Worm (Caenorhabditis elegans) whole organism, midembryonic: Measurements from ENCODE around the gene F41G3.3.

Source experiments
- T22C8.4 ChIP-seq: fragments of 200-800 bp; sonication (Bioruptor generic); IDR thresholded peaks from 2 replicates; pipeline ENCODE4 v1.3.6; 2022; ENCODE audit warnings: missing genetic modification characterization, missing compliant biosample characterization
- cog-1 ChIP-seq: sonication (generic microtip); optimal IDR thresholded peaks from 2 replicates; lab custom pipeline; 2016; ENCODE audit warnings: missing genetic modification characterization, missing compliant biosample characterization
- flt-1 ChIP-seq: fragments of 200-800 bp; sonication (Bioruptor generic); IDR thresholded peaks from 2 replicates; pipeline ENCODE4 v1.3.6; 2022; ENCODE audit warnings: missing genetic modification characterization, missing compliant biosample characterization
- klf-2 ChIP-seq: fragments of 200-800 bp; sonication (Bioruptor generic); conservative IDR thresholded peaks from 2 replicates; pipeline ENCODE4 v1.3.6; 2022; ENCODE audit warnings: missing genetic modification reagents, missing genetic modification characterization, missing compliant biosample characterization
- med-1 ChIP-seq: sonication (generic microtip); optimal IDR thresholded peaks from 2 replicates; lab custom pipeline; 2017; ENCODE audit warnings: missing genetic modification characterization, mild to moderate bottlenecking, missing compliant biosample characterization, antibody characterized with exemption, missing genetic modification reagents; ENCODE audit not compliant: insufficient read depth
- ref-1 ChIP-seq: fragments of 200-800 bp; sonication (Bioruptor generic); conservative IDR thresholded peaks from 2 replicates; pipeline ENCODE4 v1.3.6; 2022; ENCODE audit warnings: missing genetic modification reagents, missing genetic modification characterization, missing compliant biosample characterization
- tab-1 ChIP-seq: fragments of 200-800 bp; sonication (Bioruptor generic); IDR thresholded peaks from 2 replicates; pipeline ENCODE4 v1.3.6; 2022; ENCODE audit warnings: missing genetic modification characterization, missing compliant biosample characterization
- ztf-23 ChIP-seq: fragments of 200-800 bp; sonication (Bioruptor generic); IDR thresholded peaks from 2 replicates; pipeline ENCODE4 v1.3.6; 2022; ENCODE audit warnings: missing genetic modification reagents, missing genetic modification characterization, missing compliant biosample characterization
- ztf-29 ChIP-seq: fragments of 200-800 bp; sonication (Bioruptor generic); IDR thresholded peaks from 2 replicates; pipeline ENCODE4 v1.3.6; 2022; ENCODE audit warnings: missing genetic modification reagents, missing genetic modification characterization, missing compliant biosample characterization

Gene F41G3.3

ce11 chrII:6713832-6714342 lies 42.4 kb upstream of the F41G3.3 start, which contains the start of gene dpy-2:
dpy-2 (plus strand) TSS chrII:6714292.
- TF ChIP-seq cog-1 (tag; lab: Kevin White, UChicago) (no peak), klf-2 (no peak), med-1 (no peak), ztf-29 (GFP tag; lab: Robert Waterston, UW) (no peak), flt-1 (GFP tag; lab: Robert Waterston, UW) (no peak), ztf-23 (GFP tag; lab: Robert Waterston, UW) (no peak), tab-1 (GFP tag; lab: Robert Waterston, UW) (no peak), ref-1 (GFP tag; lab: Robert Waterston, UW) (no peak), T22C8.4 (GFP tag; lab: Robert Waterston, UW) (no peak)

- no peak for TF ChIP-seq ref-1 (GFP tag; lab: Robert Waterston, UW)
- TF ChIP-seq ztf-29 (GFP tag; lab: Robert Waterston, UW) = no peak
- TF ChIP-seq flt-1 (GFP tag; lab: Robert Waterston, UW) = no peak
- TF ChIP-seq klf-2 = no peak
- no peak for TF ChIP-seq T22C8.4 (GFP tag; lab: Robert Waterston, UW)
- TF ChIP-seq cog-1 (tag; lab: Kevin White, UChicago) = no peak
- no peak for TF ChIP-seq med-1
- TF ChIP-seq tab-1 (GFP tag; lab: Robert Waterston, UW) = no peak
- TF ChIP-seq ztf-23 (GFP tag; lab: Robert Waterston, UW) = no peak
Observed at ce11 chrII:6715853-6716252, 40.5 kb upstream of the F41G3.3 start.

- TF ChIP-seq med-1 (no peak), ref-1 (GFP tag; lab: Robert Waterston, UW) (no peak), ztf-29 (GFP tag; lab: Robert Waterston, UW) (no peak), T22C8.4 (GFP tag; lab: Robert Waterston, UW) (no peak), tab-1 (GFP tag; lab: Robert Waterston, UW) (no peak)
Observed at ce11 chrII:6716638-6717037, 39.7 kb upstream of the F41G3.3 start, which contains the start of the genes T14B4.5 and T14B4.20. T14B4.5 (plus strand) TSS chrII:6716863. T14B4.20 (plus strand) TSS chrII:6716901.

- TF ChIP-seq ztf-23 (GFP tag; lab: Robert Waterston, UW) (no peak), ref-1 (GFP tag; lab: Robert Waterston, UW) (no peak), flt-1 (GFP tag; lab: Robert Waterston, UW) (no peak), klf-2 (no peak), T22C8.4 (GFP tag; lab: Robert Waterston, UW) (no peak), med-1 (no peak), ztf-29 (GFP tag; lab: Robert Waterston, UW) (no peak), cog-1 (tag; lab: Kevin White, UChicago) (no peak), tab-1 (GFP tag; lab: Robert Waterston, UW) (no peak)
Observed at ce11 chrII:6718221-6718620, 38.1 kb upstream of the F41G3.3 start, which contains the start of gene tsp-10. tsp-10 (plus strand) TSS chrII:6718586.

ce11 chrII:6721581-6721980 lies 34.8 kb upstream of the F41G3.3 start:
- TF ChIP-seq ztf-29 (GFP tag; lab: Robert Waterston, UW) (0 out of 2 replicates have a peak, but pooled peaks have one; percentile 45), med-1 (peak; percentile 9), flt-1 (GFP tag; lab: Robert Waterston, UW) (peak; percentile 65; the same call in 1 of the 2 replicates), tab-1 (GFP tag; lab: Robert Waterston, UW) (peak; percentile 70; the same call in 1 of the 2 replicates), cog-1 (tag; lab: Kevin White, UChicago) (no peak), ztf-23 (GFP tag; lab: Robert Waterston, UW) (peak; percentile 85), klf-2 (no peak)

- no peak for TF ChIP-seq T22C8.4 (GFP tag; lab: Robert Waterston, UW)
- no peak for TF ChIP-seq ztf-29 (GFP tag; lab: Robert Waterston, UW)
- TF ChIP-seq ref-1 (GFP tag; lab: Robert Waterston, UW) = no peak
- TF ChIP-seq ztf-23 (GFP tag; lab: Robert Waterston, UW) = no peak
- TF ChIP-seq med-1 = no peak
- no peak for TF ChIP-seq tab-1 (GFP tag; lab: Robert Waterston, UW)
- no peak for TF ChIP-seq flt-1 (GFP tag; lab: Robert Waterston, UW)
- TF ChIP-seq cog-1 (tag; lab: Kevin White, UChicago) = no peak
- TF ChIP-seq klf-2 = no peak
Observed at ce11 chrII:6726814-6727213, 29.5 kb upstream of the F41G3.3 start.

- TF ChIP-seq flt-1 (GFP tag; lab: Robert Waterston, UW) (no peak), ztf-29 (GFP tag; lab: Robert Waterston, UW) (no peak), klf-2 (no peak), tab-1 (GFP tag; lab: Robert Waterston, UW) (no peak), T22C8.4 (GFP tag; lab: Robert Waterston, UW) (no peak), med-1 (no peak), ref-1 (GFP tag; lab: Robert Waterston, UW) (no peak), cog-1 (tag; lab: Kevin White, UChicago) (no peak), ztf-23 (GFP tag; lab: Robert Waterston, UW) (no peak)
Observed at ce11 chrII:6729331-6729730, 27.0 kb upstream of the F41G3.3 start, which contains the start of gene T14B4.8. T14B4.8 (minus strand) TSS chrII:6729390.

- TF ChIP-seq flt-1 (GFP tag; lab: Robert Waterston, UW) (no peak), ztf-29 (GFP tag; lab: Robert Waterston, UW) (no peak), med-1 (no peak), cog-1 (tag; lab: Kevin White, UChicago) (no peak), klf-2 (no peak), tab-1 (GFP tag; lab: Robert Waterston, UW) (no peak), ref-1 (GFP tag; lab: Robert Waterston, UW) (no peak), T22C8.4 (GFP tag; lab: Robert Waterston, UW) (no peak), ztf-23 (GFP tag; lab: Robert Waterston, UW) (no peak)
Observed at ce11 chrII:6733718-6734117, 22.6 kb upstream of the F41G3.3 start, which contains the start of gene T14B4.9. T14B4.9 (minus strand) TSS chrII:6733818.

ce11 chrII:6734674-6735073 lies 21.7 kb upstream of the F41G3.3 start, which contains the start of gene T14B4.3:
T14B4.3 (plus strand) TSS chrII:6734937.
- TF ChIP-seq flt-1 (GFP tag; lab: Robert Waterston, UW) (no peak), cog-1 (tag; lab: Kevin White, UChicago) (peak; percentile 26), ztf-23 (GFP tag; lab: Robert Waterston, UW) (peak; percentile 50; the same call in 1 of the 2 replicates), med-1 (no peak)
